Worm (Caenorhabditis elegans) whole organism, young adult: ENCODE results near the gene clec-229.
"Not testable (repeated sequence)": the region's sequence is repeated elsewhere in the genome, so short reads cannot be mapped to it uniquely, and the experiment has no call there.

ENCODE experiments used
- B0035.1 ChIP-seq: sonication (generic microtip); optimal IDR thresholded peaks from 2 replicates; lab custom pipeline; 2016; ENCODE audit warnings: missing genetic modification characterization, mild to moderate bottlenecking, missing compliant biosample characterization, missing genotype, missing genetic modification reagents
- D2030.7 ChIP-seq: fragments of 200-800 bp; sonication (Bioruptor generic); IDR thresholded peaks from 2 replicates; pipeline ENCODE4 v1.3.6; 2022; ENCODE audit warnings: missing genetic modification reagents, missing genetic modification characterization, missing compliant biosample characterization
- F33H1.4 ChIP-seq: fragments of 200-800 bp; sonication (Bioruptor generic); IDR thresholded peaks from 2 replicates; pipeline ENCODE4 v1.3.6; 2022; ENCODE audit warnings: missing genetic modification reagents, missing genetic modification characterization, missing compliant biosample characterization
- F39B2.1 ChIP-seq: fragments of 200-800 bp; sonication (Bioruptor generic); IDR thresholded peaks from 2 replicates; pipeline ENCODE4 v1.3.6; 2022; ENCODE audit warnings: missing genetic modification reagents, missing genetic modification characterization, missing compliant biosample characterization
- K11D2.4 ChIP-seq: fragments of 200-800 bp; sonication (Bioruptor generic); IDR thresholded peaks from 2 replicates; pipeline ENCODE4 v1.3.6; 2022; ENCODE audit warnings: missing genetic modification reagents, missing genetic modification characterization, missing compliant biosample characterization
- Y53F4B.3 ChIP-seq: fragments of 200-800 bp; sonication (Bioruptor generic); IDR thresholded peaks from 2 replicates; pipeline ENCODE4 v1.3.6; 2022; ENCODE audit warnings: missing genetic modification reagents, missing genetic modification characterization, missing compliant biosample characterization
- Y67H2A.10 ChIP-seq: fragments of 200-800 bp; sonication (Bioruptor generic); conservative IDR thresholded peaks from 2 replicates; pipeline ENCODE4 v1.3.6; 2022; ENCODE audit warnings: missing genetic modification reagents, missing genetic modification characterization, missing compliant biosample characterization
- Y79H2A.3 ChIP-seq: fragments of 200-800 bp; sonication (Bioruptor generic); conservative IDR thresholded peaks from 2 replicates; pipeline ENCODE4 v1.3.6; 2022; ENCODE audit warnings: missing genetic modification reagents, missing genetic modification characterization, missing compliant biosample characterization
- akir-1 ChIP-seq: fragments of 200-800 bp; sonication (Bioruptor generic); optimal IDR thresholded peaks from 2 replicates; lab custom pipeline; 2018; ENCODE audit warnings: mild to moderate bottlenecking, missing genetic modification characterization, moderate library complexity, missing compliant biosample characterization
- aptf-2 ChIP-seq: fragments of 200-800 bp; sonication (Bioruptor generic); conservative IDR thresholded peaks from 2 replicates; pipeline ENCODE4 v1.3.6; 2022; ENCODE audit warnings: missing genetic modification reagents, missing genetic modification characterization, missing compliant biosample characterization
- aptf-3 ChIP-seq: fragments of 200-800 bp; sonication (Bioruptor generic); IDR thresholded peaks from 2 replicates; pipeline ENCODE4 v1.3.6; 2022; ENCODE audit warnings: missing genetic modification characterization, missing compliant biosample characterization
- attf-6 ChIP-seq: fragments of 200-800 bp; sonication (Bioruptor generic); IDR thresholded peaks from 2 replicates; pipeline ENCODE4 v1.3.6; 2022; ENCODE audit warnings: missing genetic modification reagents, missing genetic modification characterization, missing compliant biosample characterization
- bed-1 ChIP-seq: fragments of 200-800 bp; sonication (Bioruptor generic); IDR thresholded peaks from 2 replicates; pipeline ENCODE4 v1.3.6; 2022; ENCODE audit warnings: missing genetic modification reagents, missing genetic modification characterization, missing compliant biosample characterization
- bed-2 ChIP-seq: fragments of 200-800 bp; sonication (Bioruptor generic); IDR thresholded peaks from 2 replicates; pipeline ENCODE4 v1.3.6; 2022; ENCODE audit warnings: missing genetic modification reagents, missing genetic modification characterization, missing compliant biosample characterization
- cebp-1 ChIP-seq, 2 experiments: fragments of 200-800 bp in 1 of 2; sonication (Bioruptor generic) in 1 of 2; sonication (generic microtip) in 1 of 2; IDR thresholded peaks in 1 of 2; optimal IDR thresholded peaks in 1 of 2; 2 replicates each; pipeline versions ENCODE4 v1.3.6 to Lab custom; 2017 to 2022; ENCODE audit warnings: missing compliant biosample characterization in 2 of 2, missing genetic modification characterization in 2 of 2, mild to moderate bottlenecking in 1 of 2, missing genetic modification reagents in 1 of 2, moderate library complexity in 1 of 2
- cebp-2 ChIP-seq: fragments of 200-800 bp; sonication (Bioruptor generic); IDR thresholded peaks from 2 replicates; pipeline ENCODE4 v1.3.6; 2022; ENCODE audit warnings: missing genetic modification characterization, missing compliant biosample characterization
- ceh-40 ChIP-seq: fragments of 200-800 bp; sonication (Bioruptor generic); IDR thresholded peaks from 2 replicates; pipeline ENCODE4 v1.3.6; 2022; ENCODE audit warnings: missing genetic modification characterization, missing compliant biosample characterization
- egrh-3 ChIP-seq: fragments of 200-800 bp; sonication (Bioruptor generic); IDR thresholded peaks from 2 replicates; pipeline ENCODE4 v1.3.6; 2022; ENCODE audit warnings: missing genetic modification reagents, missing genetic modification characterization, missing compliant biosample characterization
- ekl-4 ChIP-seq: fragments of 200-800 bp; sonication (Bioruptor generic); IDR thresholded peaks from 2 replicates; pipeline ENCODE4 v1.3.6; 2022; ENCODE audit warnings: missing genetic modification reagents, missing genetic modification characterization, missing compliant biosample characterization
- fkh-3 ChIP-seq: sonication (generic microtip); optimal IDR thresholded peaks from 2 replicates; lab custom pipeline; 2016; ENCODE audit warnings: mild to moderate bottlenecking, missing genetic modification characterization, missing compliant biosample characterization
- hlh-26 ChIP-seq: fragments of 200-800 bp; sonication (Bioruptor generic); conservative IDR thresholded peaks from 2 replicates; pipeline ENCODE4 v1.3.6; 2022; ENCODE audit warnings: missing genetic modification reagents, missing genetic modification characterization, missing compliant biosample characterization
- hmg-20 ChIP-seq: fragments of 200-800 bp; sonication (Bioruptor generic); IDR thresholded peaks from 2 replicates; pipeline ENCODE4 v1.3.6; 2022; ENCODE audit warnings: missing genetic modification reagents, missing genetic modification characterization, missing compliant biosample characterization
- madf-3 ChIP-seq: fragments of 200-800 bp; sonication (Bioruptor generic); IDR thresholded peaks from 2 replicates; pipeline ENCODE4 v1.3.6; 2022; ENCODE audit warnings: missing genetic modification reagents, missing genetic modification characterization, missing compliant biosample characterization
- nfyb-1 ChIP-seq: fragments of 200-800 bp; sonication (Bioruptor generic); IDR thresholded peaks from 2 replicates; pipeline ENCODE4 v1.3.6; 2022; ENCODE audit warnings: missing genetic modification reagents, missing genetic modification characterization, missing compliant biosample characterization
- nhr-27 ChIP-seq: fragments of 200-800 bp; sonication (Bioruptor generic); optimal IDR thresholded peaks from 2 replicates; lab custom pipeline; 2018; ENCODE audit warnings: mild to moderate bottlenecking, missing genetic modification characterization, moderate library complexity, missing compliant biosample characterization
- nhr-80 ChIP-seq: sonication (generic microtip); optimal IDR thresholded peaks from 2 replicates; lab custom pipeline; 2016; ENCODE audit warnings: missing genetic modification characterization, missing compliant biosample characterization
- pbrm-1 ChIP-seq: fragments of 200-800 bp; sonication (Bioruptor generic); IDR thresholded peaks from 2 replicates; pipeline ENCODE4 v1.3.6; 2022; ENCODE audit warnings: missing genetic modification reagents, missing genetic modification characterization, missing compliant biosample characterization
- pha-4 ChIP-seq: fragments of 150-350 bp; sonication (generic microtip); optimal IDR thresholded peaks from 2 replicates; lab custom pipeline; 2014; ENCODE audit warnings: missing biosample characterization, missing genetic modification reagents, missing genetic modification characterization
- rcor-1 ChIP-seq: fragments of 200-800 bp; sonication (Bioruptor generic); IDR thresholded peaks from 2 replicates; pipeline ENCODE4 v1.3.6; 2022; ENCODE audit warnings: missing genetic modification reagents, missing genetic modification characterization, missing compliant biosample characterization
- rpc-1 ChIP-seq, 2 experiments: fragments of 150-350 bp in 1 of 2; sonication (generic microtip) in 1 of 2; optimal IDR thresholded peaks; 2 replicates each; lab custom pipeline; 2014 to 2018; ENCODE audit warnings: missing biosample characterization in 1 of 2, missing genetic modification characterization in 1 of 2, missing genetic modification reagents in 1 of 2, missing genotype in 1 of 2
- snpc-1.1 ChIP-seq: sonication (generic microtip); optimal IDR thresholded peaks from 2 replicates; lab custom pipeline; 2017; ENCODE audit warnings: missing genetic modification characterization, mild to moderate bottlenecking, missing compliant biosample characterization, antibody characterized with exemption, moderate library complexity, missing genotype, missing genetic modification reagents; ENCODE audit not compliant: insufficient read depth
- tbp1 ChIP-seq: fragments of 200-800 bp; sonication (Bioruptor generic); optimal IDR thresholded peaks from 2 replicates; lab custom pipeline; 2018; ENCODE audit warnings: mild to moderate bottlenecking, missing genetic modification characterization, missing compliant biosample characterization
- ztf-25 ChIP-seq: fragments of 200-800 bp; sonication (Bioruptor generic); IDR thresholded peaks from 2 replicates; pipeline ENCODE4 v1.3.6; 2022; ENCODE audit warnings: missing genetic modification reagents, missing genetic modification characterization, missing compliant biosample characterization
- ztf-28 ChIP-seq: fragments of 200-800 bp; sonication (Bioruptor generic); IDR thresholded peaks from 2 replicates; pipeline ENCODE4 v1.3.6; 2022; ENCODE audit warnings: missing genetic modification reagents, missing genetic modification characterization, missing compliant biosample characterization

The clec-229 gene

ce11 chrV:15330314-15330713, 11.0 kb downstream of the clec-229 start, which contains the start of gene srh-295:
Gene srh-295, plus strand, starts transcription at chrV:15330614.
- TF ChIP-seq nfyb-1 (no peak), attf-6 (no peak), nhr-80 (tag; lab: Kevin White, UChicago) (no peak), bed-2 (GFP tag; lab: Robert Waterston, UW) (no peak), cebp-2 (GFP tag; lab: Robert Waterston, UW) (no peak)

ce11 chrV:15327745-15328447, 13.4 kb downstream of the clec-229 start, which contains the start of gene ZK1037.6:
Gene ZK1037.6, minus strand, starts transcription at chrV:15327795.
- TF ChIP-seq F39B2.1 (GFP tag; lab: Robert Waterston, UW) = no peak
- no peak for TF ChIP-seq akir-1 (GFP tag; lab: Kevin White, UChicago)
- TF ChIP-seq nfyb-1 = no peak
- no peak for TF ChIP-seq D2030.7
- no peak for TF ChIP-seq bed-1 (GFP tag; lab: Robert Waterston, UW)
- no peak for TF ChIP-seq ceh-40 (GFP tag; lab: Robert Waterston, UW)
- no peak for TF ChIP-seq B0035.1 (tag; lab: Kevin White, UChicago)
- no peak for TF ChIP-seq nhr-27 (tag; lab: Kevin White, UChicago)
- no peak for TF ChIP-seq Y79H2A.3 (GFP tag; lab: Robert Waterston, UW)
- TF ChIP-seq tbp1 (GFP tag; lab: Kevin White, UChicago) = no peak
- TF ChIP-seq snpc-1.1 (tag; lab: Kevin White, UChicago) = no peak
- no peak for TF ChIP-seq K11D2.4 (GFP tag; lab: Robert Waterston, UW)
- no peak for TF ChIP-seq pha-4 (tag; lab: Kevin White, UChicago)
- no peak for TF ChIP-seq aptf-3 (GFP tag; lab: Robert Waterston, UW)

- TF ChIP-seq nhr-80 (tag; lab: Kevin White, UChicago) (peak; percentile 23), hlh-26 (no peak), fkh-3 (tag; lab: Kevin White, UChicago) (no peak)
- TF ChIP-seq, all 124 proteins: peak for 1
These were observed 17.9 kb downstream of the clec-229 start for ce11 chrV:15323417-15323816.

DNA sequence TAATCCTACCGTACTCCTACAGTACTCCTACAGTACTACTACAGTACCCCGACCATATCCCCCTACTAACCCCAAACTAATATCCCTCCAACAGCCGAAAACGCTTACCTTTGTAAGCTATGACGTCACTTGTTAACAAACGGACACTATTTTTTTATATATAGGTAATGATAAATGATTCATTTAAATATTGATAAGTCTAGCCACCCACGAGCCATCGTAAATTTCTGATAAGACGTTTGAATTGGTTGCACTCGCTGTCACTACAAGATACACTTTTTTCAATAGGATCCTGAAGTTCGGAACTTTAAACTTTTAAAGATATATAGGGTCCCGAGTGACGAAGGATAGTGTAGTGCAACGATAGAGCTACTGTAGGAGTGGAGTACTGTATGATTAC, 18.7 kb downstream of the clec-229 start, which contains the start of gene nhr-247:
Gene nhr-247 (plus strand): TSS at position 330 of the 400 bp plus-strand sequence.
- not testable (repeated sequence) for TF ChIP-seq F33H1.4 (GFP tag; lab: Robert Waterston, UW); hmg-20; aptf-2 (GFP tag; lab: Robert Waterston, UW)

ce11 chrV:15321912-15322311, 19.4 kb downstream of the clec-229 start:
- peak; percentile 80 for TF ChIP-seq egrh-3 (GFP tag; lab: Robert Waterston, UW)
- TF ChIP-seq F33H1.4 (GFP tag; lab: Robert Waterston, UW) = peak; percentile 68
- 0 out of 2 replicates have a peak, but pooled peaks have one; percentile 7 for TF ChIP-seq ztf-28

ce11 chrV:15320756-15321332, 20.5 kb downstream of the clec-229 start:
- TF ChIP-seq Y53F4B.3 (GFP tag; lab: Robert Waterston, UW) = peak; percentile 69
- peak; percentile 88 for TF ChIP-seq Y79H2A.3 (GFP tag; lab: Robert Waterston, UW)
- peak; percentile 93 for TF ChIP-seq madf-3 (GFP tag; lab: Robert Waterston, UW)
- TF ChIP-seq ztf-25 = peak; percentile 42; the same call in 1 of the 2 replicates
- peak; percentile 96 for TF ChIP-seq egrh-3 (GFP tag; lab: Robert Waterston, UW)
- TF ChIP-seq rcor-1 (GFP tag; lab: Robert Waterston, UW) = peak; percentile 87
- peak; percentile 87 for TF ChIP-seq pbrm-1 (GFP tag; lab: Robert Waterston, UW)
- peak; percentile 73; the same call in 1 of the 2 replicates for TF ChIP-seq ztf-28
- 0 out of 2 replicates have a peak, but pooled peaks have one; percentile 17 for TF ChIP-seq bed-2 (GFP tag; lab: Robert Waterston, UW)
- TF ChIP-seq D2030.7 = peak; percentile 85; the same call in 1 of the 2 replicates
- peak; percentile 26 for TF ChIP-seq rpc-1 (optimal IDR thresholded peaks at IDR 0.05; lab: Kevin White, UChicago)
- not testable (repeated sequence) for TF ChIP-seq rpc-1, cebp-1 (tag; optimal IDR thresholded peaks at IDR 0.05; lab: Kevin White, UChicago)
- TF ChIP-seq cebp-2 (GFP tag; lab: Robert Waterston, UW) = 0 out of 2 replicates have a peak, but pooled peaks have one; percentile 22
- peak; percentile 95 for TF ChIP-seq ekl-4 (GFP tag; lab: Robert Waterston, UW)
- TF ChIP-seq attf-6 = peak; percentile 82
- TF ChIP-seq Y67H2A.10 (GFP tag; lab: Robert Waterston, UW) = 0 out of 2 replicates have a peak, but pooled peaks have one; percentile 47
- TF ChIP-seq cebp-1 (GFP tag; IDR thresholded peaks at IDR 0.05; lab: Robert Waterston, UW) = peak; percentile 57; the same call in 1 of the 2 replicates
